Worm (Caenorhabditis elegans) whole organism, L4 larva: ENCODE results near the gene cest-9.1.
A peak's percentile ranks its signal among the peaks of the same experiment; 100 is the strongest.

Source experiments
- F37D6.2 ChIP-seq: sonication (generic microtip); optimal IDR thresholded peaks from 2 replicates; lab custom pipeline; 2016; ENCODE audit warnings: mild to moderate bottlenecking, missing genetic modification characterization, missing compliant biosample characterization
- Y105C5A.15 ChIP-seq: fragments of 200-800 bp; sonication (Bioruptor generic); IDR thresholded peaks from 2 replicates; pipeline ENCODE4 v1.3.6; 2022; ENCODE audit warnings: missing genetic modification characterization, missing compliant biosample characterization
- aha-1 ChIP-seq: fragments of 150-350 bp; peaks from one replicate; lab custom pipeline; 2014; ENCODE audit warnings: missing biosample characterization, missing genetic modification characterization
- ceh-20 ChIP-seq: fragments of 200-800 bp; sonication (Bioruptor generic); IDR thresholded peaks from 2 replicates; pipeline ENCODE4 v1.3.6; 2022; ENCODE audit warnings: missing genetic modification reagents, missing genetic modification characterization, missing compliant biosample characterization
- ceh-32 ChIP-seq: sonication (generic microtip); optimal IDR thresholded peaks from 2 replicates; lab custom pipeline; 2016; ENCODE audit warnings: mild to moderate bottlenecking, missing genetic modification characterization, missing compliant biosample characterization; ENCODE audit not compliant: poor library complexity
- ces-1 ChIP-seq: fragments of 150-350 bp; sonication (generic microtip); optimal IDR thresholded peaks from 4 replicates; lab custom pipeline; 2014; ENCODE audit warnings: missing biosample characterization, missing genetic modification reagents, missing genetic modification characterization
- ctbp-1 ChIP-seq: fragments of 200-800 bp; sonication (Bioruptor generic); IDR thresholded peaks from 2 replicates; pipeline ENCODE4 v1.3.6; 2022; ENCODE audit warnings: missing genetic modification reagents, missing genetic modification characterization, missing compliant biosample characterization
- daf-19 ChIP-seq: fragments of 200-800 bp; sonication (Bioruptor generic); conservative IDR thresholded peaks from 2 replicates; pipeline ENCODE4 v1.3.6; 2022; ENCODE audit warnings: missing genetic modification characterization, missing compliant biosample characterization
- dmd-9 ChIP-seq: fragments of 200-800 bp; sonication (Bioruptor generic); IDR thresholded peaks from 2 replicates; pipeline ENCODE4 v1.3.6; 2022; ENCODE audit warnings: missing genetic modification reagents, missing genetic modification characterization, missing compliant biosample characterization
- fkh-10 ChIP-seq: fragments of 150-350 bp; optimal IDR thresholded peaks from 2 replicates; lab custom pipeline; 2014; ENCODE audit warnings: missing biosample characterization, missing genetic modification reagents, missing genetic modification characterization
- fos-1 ChIP-seq: fragments of 150-350 bp; optimal IDR thresholded peaks from 2 replicates; lab custom pipeline; 2014; ENCODE audit warnings: missing biosample characterization, missing genetic modification characterization
- hif-1 ChIP-seq, 2 experiments: sonication (generic microtip); optimal IDR thresholded peaks; 2 replicates each; lab custom pipeline; 2016 to 2017; ENCODE audit warnings: missing compliant biosample characterization in 2 of 2, missing genetic modification characterization in 2 of 2, missing genetic modification reagents in 2 of 2, missing genotype in 2 of 2, mild to moderate bottlenecking in 1 of 2
- hlh-11 ChIP-seq: fragments of 200-800 bp; sonication (Bioruptor generic); optimal IDR thresholded peaks from 2 replicates; lab custom pipeline; 2018; ENCODE audit warnings: mild to moderate bottlenecking, missing genetic modification characterization, missing compliant biosample characterization
- hlh-30 ChIP-seq: sonication (generic microtip); optimal IDR thresholded peaks from 2 replicates; lab custom pipeline; 2017; ENCODE audit warnings: antibody characterized with exemption, mild to moderate bottlenecking, missing genetic modification characterization, missing compliant biosample characterization; ENCODE audit not compliant: insufficient read depth
- hmg-1.1 ChIP-seq: fragments of 200-800 bp; sonication (Bioruptor generic); IDR thresholded peaks from 2 replicates; pipeline ENCODE4 v1.3.6; 2022; ENCODE audit warnings: missing genetic modification reagents, missing genetic modification characterization, missing compliant biosample characterization
- lin-13 ChIP-seq: fragments of 150-350 bp; optimal IDR thresholded peaks from 2 replicates; lab custom pipeline; 2014; ENCODE audit warnings: missing biosample characterization, missing genetic modification reagents, missing genetic modification characterization
- lin-15B ChIP-seq: fragments of 150-350 bp; sonication (generic microtip); optimal IDR thresholded peaks from 3 replicates; lab custom pipeline; 2014; ENCODE audit warnings: missing biosample characterization, missing genetic modification characterization
- lsy-2 ChIP-seq, 2 experiments: fragments of 150-350 bp in 1 of 2; sonication (generic microtip) in 1 of 2; optimal IDR thresholded peaks; 2 replicates each; lab custom pipeline; 2014 to 2017; ENCODE audit warnings: missing biosample characterization in 2 of 2, missing genetic modification characterization in 2 of 2
- mdl-1 ChIP-seq, 2 experiments: fragments of 150-350 bp in 1 of 2; sonication (generic microtip) in 1 of 2; optimal IDR thresholded peaks; 2 replicates each; lab custom pipeline; 2014 to 2017; ENCODE audit warnings: missing biosample characterization in 2 of 2, missing genetic modification characterization in 2 of 2
- mep-1 ChIP-seq: fragments of 150-350 bp; sonication (generic microtip); optimal IDR thresholded peaks from 3 replicates; lab custom pipeline; 2014; ENCODE audit warnings: missing biosample characterization, missing genetic modification characterization
- mes-2 ChIP-seq: sonication (generic microtip); optimal IDR thresholded peaks from 2 replicates; lab custom pipeline; 2016; ENCODE audit warnings: missing genotype, mild to moderate bottlenecking, missing genetic modification characterization, missing compliant biosample characterization; ENCODE audit not compliant: poor library complexity, severe bottlenecking
- mxl-2 ChIP-seq: fragments of 200-800 bp; sonication (Bioruptor generic); conservative IDR thresholded peaks from 2 replicates; pipeline ENCODE4 v1.3.6; 2022; ENCODE audit warnings: missing genetic modification reagents, missing genetic modification characterization, missing compliant biosample characterization
- nhr-11 ChIP-seq: fragments of 150-350 bp; optimal IDR thresholded peaks from 2 replicates; lab custom pipeline; 2014; ENCODE audit warnings: missing biosample characterization, missing genetic modification characterization
- nhr-111 ChIP-seq: fragments of 200-800 bp; sonication (Bioruptor generic); optimal IDR thresholded peaks from 2 replicates; lab custom pipeline; 2018; ENCODE audit warnings: mild to moderate bottlenecking, missing genetic modification characterization, missing compliant biosample characterization
- nhr-28 ChIP-seq: fragments of 150-350 bp; optimal IDR thresholded peaks from 2 replicates; lab custom pipeline; 2014; ENCODE audit warnings: missing biosample characterization, missing genetic modification characterization
- nhr-48 ChIP-seq: sonication (generic microtip); optimal IDR thresholded peaks from 2 replicates; lab custom pipeline; 2016; ENCODE audit warnings: mild to moderate bottlenecking, missing genetic modification characterization, missing compliant biosample characterization
- nhr-76 ChIP-seq: fragments of 150-350 bp; optimal IDR thresholded peaks from 2 replicates; lab custom pipeline; 2014; ENCODE audit warnings: missing biosample characterization, missing genetic modification characterization
- nhr-77 ChIP-seq: fragments of 150-350 bp; optimal IDR thresholded peaks from 2 replicates; lab custom pipeline; 2014; ENCODE audit warnings: missing biosample characterization, missing genetic modification characterization
- pqm-1 ChIP-seq: sonication (generic microtip); optimal IDR thresholded peaks from 2 replicates; lab custom pipeline; 2017; ENCODE audit warnings: missing biosample characterization, missing genetic modification characterization
- rbr-2 ChIP-seq: sonication (generic microtip); optimal IDR thresholded peaks from 2 replicates; lab custom pipeline; 2016; ENCODE audit warnings: missing genotype, missing genetic modification characterization, missing compliant biosample characterization
- saeg-2 ChIP-seq: fragments of 200-800 bp; sonication (Bioruptor generic); IDR thresholded peaks from 2 replicates; pipeline ENCODE4 v1.3.6; 2022; ENCODE audit warnings: missing genetic modification reagents, missing genetic modification characterization, missing compliant biosample characterization
- sdz-12 ChIP-seq: fragments of 200-800 bp; sonication (Bioruptor generic); optimal IDR thresholded peaks from 2 replicates; lab custom pipeline; 2018; ENCODE audit warnings: mild to moderate bottlenecking, missing genetic modification characterization, missing compliant biosample characterization
- set-16 ChIP-seq: fragments of 200-800 bp; sonication (Bioruptor generic); IDR thresholded peaks from 2 replicates; pipeline ENCODE4 v1.3.6; 2022; ENCODE audit warnings: missing genetic modification reagents, missing genetic modification characterization, missing compliant biosample characterization
- snpc-1.2 ChIP-seq: fragments of 200-800 bp; sonication (Bioruptor generic); IDR thresholded peaks from 2 replicates; pipeline ENCODE4 v1.3.6; 2022; ENCODE audit warnings: missing genetic modification reagents, missing genetic modification characterization, missing compliant biosample characterization
- spr-3 ChIP-seq: fragments of 200-800 bp; sonication (Bioruptor generic); optimal IDR thresholded peaks from 2 replicates; lab custom pipeline; 2018; ENCODE audit warnings: mild to moderate bottlenecking, missing genetic modification characterization, missing compliant biosample characterization
- unc-62 ChIP-seq, 3 experiments: fragments of 150-350 bp in 1 of 3; sonication (generic microtip); optimal IDR thresholded peaks in 2 of 3; peaks in 1 of 3; 1 replicate in 1 of 3; 2 replicates in 2 of 3; lab custom pipeline; 2014 to 2017; ENCODE audit warnings: missing biosample characterization in 3 of 3, missing genetic modification characterization in 3 of 3, missing genetic modification reagents in 3 of 3, missing genotype in 1 of 3
- vab-7 ChIP-seq: fragments of 200-800 bp; sonication (Bioruptor generic); IDR thresholded peaks from 2 replicates; pipeline ENCODE4 v1.3.6; 2022; ENCODE audit warnings: missing genetic modification reagents, missing genetic modification characterization, missing compliant biosample characterization

cest-9.1 gene

DNA sequence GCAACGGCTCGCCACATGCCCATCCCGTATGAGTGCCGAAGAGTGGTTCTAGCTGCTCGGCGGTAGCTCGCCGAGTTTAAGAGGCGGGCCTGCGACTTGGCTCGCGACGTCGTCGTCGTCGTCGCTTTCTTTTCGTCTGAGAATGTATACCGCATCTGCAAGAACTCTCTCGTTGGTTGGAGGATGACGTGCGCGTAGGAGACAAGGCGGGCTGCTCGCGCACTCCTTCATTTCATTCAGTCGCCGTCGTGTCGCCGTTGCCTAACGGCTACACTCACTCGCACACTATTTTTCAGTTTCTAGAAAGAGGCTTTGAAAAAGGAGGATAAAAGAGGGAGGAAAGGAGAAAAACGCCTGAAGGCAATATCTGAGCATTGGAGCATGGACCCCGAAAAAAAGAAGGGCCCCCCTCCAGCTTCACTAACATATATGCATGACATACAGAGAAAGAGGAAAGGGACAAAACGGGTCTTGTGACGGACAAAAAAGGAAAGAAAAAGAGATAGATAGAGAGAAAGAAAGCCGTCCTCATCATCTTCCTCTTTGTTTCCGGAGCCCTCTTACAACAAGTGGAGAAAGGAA, 20.4 kb upstream of the cest-9.1 start:
- TF ChIP-seq hlh-30 (tag; lab: Kevin White, UChicago) (peak; percentile 76), fos-1 (tag; lab: Kevin White, UChicago) (no peak), mep-1 (tag; lab: Kevin White, UChicago) (peak; percentile 63), Y105C5A.15 (GFP tag; lab: Robert Waterston, UW) (no peak), nhr-11 (peak; percentile 51), dmd-9 (GFP tag; lab: Robert Waterston, UW) (0 out of 2 replicates have a peak, but pooled peaks have one; percentile 53), fkh-10 (GFP tag; lab: Kevin White, UChicago) (peak; percentile 88), saeg-2 (GFP tag; lab: Robert Waterston, UW) (no peak), aha-1 (peak; percentile 94), nhr-111 (GFP tag; lab: Kevin White, UChicago) (no peak), sdz-12 (peak; percentile 34), vab-7 (GFP tag; lab: Robert Waterston, UW) (no peak), pqm-1 (no peak), hlh-11 (tag; lab: Kevin White, UChicago) (peak; percentile 11), ceh-32 (tag; lab: Kevin White, UChicago) (no peak), ctbp-1 (peak; percentile 84), nhr-48 (tag; lab: Kevin White, UChicago) (peak; percentile 26), daf-19 (GFP tag; lab: Robert Waterston, UW) (no peak), mes-2 (tag; lab: Kevin White, UChicago) (peak; percentile 14), hif-1 (tag; optimal IDR thresholded peaks at IDR 0.05; lab: Kevin White, UChicago) (peak in 1 of 2 experiments; percentile 58), rbr-2 (tag; lab: Kevin White, UChicago) (peak; percentile 87), set-16 (peak; percentile 91), ceh-20 (GFP tag; lab: Robert Waterston, UW) (0 out of 2 replicates have a peak, but pooled peaks have one; percentile 42), mxl-2 (GFP tag; lab: Robert Waterston, UW) (no peak), unc-62 (GFP tag; optimal IDR thresholded peaks at IDR 0.05 in 1 of 2; lab: Kevin White, UChicago) (peak in 1 of 2 experiments; percentile 92), unc-62 (tag; optimal IDR thresholded peaks at IDR 0.05; lab: Kevin White, UChicago) (no peak), F37D6.2 (peak; percentile 66), mdl-1 (tag; optimal IDR thresholded peaks at IDR 0.05; lab: Kevin White, UChicago) (peak in 1 of 2 experiments; percentile 59), lsy-2 (tag; optimal IDR thresholded peaks at IDR 0.05; lab: Kevin White, UChicago) (peak; percentile 50 to 62), hmg-1.1 (peak; percentile 69), spr-3 (no peak)
- TF ChIP-seq, all 104 proteins: peak for 20

DNA sequence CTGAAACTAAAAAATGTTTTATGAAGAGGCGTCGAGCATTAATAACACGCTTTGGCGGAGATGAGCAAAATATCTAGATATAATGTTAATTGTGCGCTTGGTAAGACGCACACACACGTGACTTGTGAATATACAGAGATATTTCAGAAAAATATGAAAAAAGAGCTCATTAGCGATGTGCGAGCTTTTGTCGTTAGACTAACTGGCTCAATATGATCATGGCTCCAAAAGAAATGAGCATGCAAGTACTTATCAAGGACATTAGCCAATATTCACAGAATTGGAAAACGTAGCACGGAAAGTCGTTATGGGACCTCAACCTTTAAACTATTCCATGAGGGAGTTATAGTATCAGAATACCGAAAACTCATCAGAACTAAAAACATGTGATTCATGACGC, 18.9 kb upstream of the cest-9.1 start:
- no peak for TF ChIP-seq nhr-77
- TF ChIP-seq nhr-28 (tag; lab: Kevin White, UChicago) = no peak
- no peak for TF ChIP-seq ces-1 (GFP tag; lab: Kevin White, UChicago)
- no peak for TF ChIP-seq nhr-76 (tag; lab: Kevin White, UChicago)
- TF ChIP-seq sdz-12 = no peak
- TF ChIP-seq lin-13 = no peak
- TF ChIP-seq snpc-1.2 (GFP tag; lab: Robert Waterston, UW) = no peak
- no peak for TF ChIP-seq set-16
- TF ChIP-seq unc-62 (GFP tag; optimal IDR thresholded peaks at IDR 0.05 in 1 of 2; lab: Kevin White, UChicago) = peak in 1 of 2 experiments; percentile 90
- TF ChIP-seq unc-62 (tag; optimal IDR thresholded peaks at IDR 0.05; lab: Kevin White, UChicago) = no peak
- no peak for TF ChIP-seq lin-15B
- TF ChIP-seq rbr-2 (tag; lab: Kevin White, UChicago) = peak; percentile 10
- TF ChIP-seq, all 104 proteins: peak for 2
